Worm (Caenorhabditis elegans): ENCODE data around the gene F14D12.1.
A peak's percentile ranks its signal among the peaks of the same experiment; 100 is the strongest.

Gene F14D12.1

DNA sequence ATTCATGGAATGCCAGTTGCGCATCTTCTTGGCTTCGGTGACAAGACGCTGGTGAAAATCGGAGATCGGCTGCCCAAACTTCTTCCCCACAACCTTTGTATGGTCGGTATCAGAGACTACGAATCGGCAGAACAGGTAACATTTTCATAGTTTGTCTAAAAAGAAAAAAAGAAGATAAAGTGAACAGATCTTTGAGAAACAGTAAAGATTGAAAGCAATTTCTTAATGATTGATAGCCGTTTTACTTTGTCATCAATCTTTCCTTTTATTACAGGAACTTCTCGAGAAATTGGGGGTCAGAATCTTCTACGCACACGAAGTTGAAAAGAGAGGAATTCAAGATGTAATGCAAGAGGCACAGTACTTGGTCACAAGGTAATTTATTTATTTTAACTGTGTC, 27.4 kb downstream of the F14D12.1 start:
- no peak for TF ChIP-seq sea-1 (GFP tag; conservative IDR thresholded peaks at IDR 0.05)
- no peak for TF ChIP-seq tbx-11 (GFP tag; IDR thresholded peaks at IDR 0.05)
- no peak for TF ChIP-seq aly-1 (tag; optimal IDR thresholded peaks at IDR 0.05)
- no peak for TF ChIP-seq tbx-37 (GFP tag; conservative IDR thresholded peaks at IDR 0.05)
- no peak for TF ChIP-seq tra-4 (tag; optimal IDR thresholded peaks at IDR 0.05)
- no peak for TF ChIP-seq B0310.2 (tag; optimal IDR thresholded peaks at IDR 0.05)
- no peak for TF ChIP-seq hmbx-1 (tag; optimal IDR thresholded peaks at IDR 0.05)
- no peak for TF ChIP-seq ama-1 (optimal IDR thresholded peaks at IDR 0.05)
- TF ChIP-seq hnd-1 (tag; optimal IDR thresholded peaks at IDR 0.05): no peak
- no peak for TF ChIP-seq ceh-36 (tag; optimal IDR thresholded peaks at IDR 0.05)
- TF ChIP-seq scrt-1 (GFP tag; IDR thresholded peaks at IDR 0.05): no peak
- TF ChIP-seq ceh-13 (GFP tag; optimal IDR thresholded peaks at IDR 0.05): no peak
- TF ChIP-seq F13C5.2 (tag; optimal IDR thresholded peaks at IDR 0.05): no peak
- no peak for TF ChIP-seq flt-1 (GFP tag; IDR thresholded peaks at IDR 0.05)
- TF ChIP-seq hmg-4 (GFP tag; optimal IDR thresholded peaks at IDR 0.05): no peak
- no peak for TF ChIP-seq pes-1 (GFP tag; IDR thresholded peaks at IDR 0.05)
- TF ChIP-seq ets-7 (tag; optimal IDR thresholded peaks at IDR 0.05): no peak

ce11 chrX:5631626-5632025, 28.1 kb downstream of the F14D12.1 start, which contains the start of gene T22B7.8:
Gene T22B7.8 (plus strand): TSS chrX:5631926.
- TF ChIP-seq ceh-13 (GFP tag; optimal IDR thresholded peaks at IDR 0.05) (no peak), hmg-4 (GFP tag; optimal IDR thresholded peaks at IDR 0.05) (no peak), tbx-11 (GFP tag; IDR thresholded peaks at IDR 0.05) (no peak), F13C5.2 (tag; optimal IDR thresholded peaks at IDR 0.05) (no peak), scrt-1 (GFP tag; IDR thresholded peaks at IDR 0.05) (no peak), pes-1 (GFP tag; IDR thresholded peaks at IDR 0.05) (no peak)

DNA sequence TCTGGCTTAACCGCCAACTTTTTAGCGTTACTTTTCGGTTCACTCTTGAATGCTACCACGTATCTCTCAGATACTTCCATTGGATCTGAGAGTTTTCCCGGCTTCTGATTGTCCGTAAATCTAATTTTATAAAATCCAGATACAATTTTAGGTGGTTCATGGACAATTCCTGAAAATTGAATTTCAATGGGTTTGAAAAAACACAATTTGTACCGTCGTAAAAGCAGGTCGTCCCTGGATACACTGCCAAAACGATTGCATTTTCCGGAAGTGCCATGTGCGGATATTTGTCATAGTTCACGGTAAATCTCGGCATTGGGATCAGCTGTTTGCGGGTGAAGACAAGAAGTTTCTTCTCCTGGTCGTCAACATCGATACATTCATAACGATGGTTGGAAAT, 36.0 kb downstream of the F14D12.1 start:
- TF ChIP-seq hmbx-1 (tag; optimal IDR thresholded peaks at IDR 0.05) (no peak), aly-1 (tag; optimal IDR thresholded peaks at IDR 0.05) (no peak), F13C5.2 (tag; optimal IDR thresholded peaks at IDR 0.05) (no peak), flt-1 (GFP tag; IDR thresholded peaks at IDR 0.05) (no peak), sea-1 (GFP tag; conservative IDR thresholded peaks at IDR 0.05) (no peak), ceh-36 (tag; optimal IDR thresholded peaks at IDR 0.05) (no peak), pes-1 (GFP tag; IDR thresholded peaks at IDR 0.05) (no peak), B0310.2 (tag; optimal IDR thresholded peaks at IDR 0.05) (no peak), ceh-13 (GFP tag; optimal IDR thresholded peaks at IDR 0.05) (no peak), tbx-37 (GFP tag; conservative IDR thresholded peaks at IDR 0.05) (no peak), ets-7 (tag; optimal IDR thresholded peaks at IDR 0.05) (no peak), hnd-1 (tag; optimal IDR thresholded peaks at IDR 0.05) (no peak), ama-1 (optimal IDR thresholded peaks at IDR 0.05) (no peak), hmg-4 (GFP tag; optimal IDR thresholded peaks at IDR 0.05) (no peak), tbx-11 (GFP tag; IDR thresholded peaks at IDR 0.05) (no peak), scrt-1 (GFP tag; IDR thresholded peaks at IDR 0.05) (no peak), tra-4 (tag; optimal IDR thresholded peaks at IDR 0.05) (no peak)

- TF ChIP-seq hmg-4 (GFP tag; optimal IDR thresholded peaks at IDR 0.05) (peak; percentile 49), ets-7 (tag; optimal IDR thresholded peaks at IDR 0.05) (no peak)
Measured at ce11 chrX:5641315-5641714, 37.7 kb downstream of the F14D12.1 start, which contains the start of gene T22B7.4. Gene T22B7.4 (minus strand): TSS chrX:5641415.

DNA sequence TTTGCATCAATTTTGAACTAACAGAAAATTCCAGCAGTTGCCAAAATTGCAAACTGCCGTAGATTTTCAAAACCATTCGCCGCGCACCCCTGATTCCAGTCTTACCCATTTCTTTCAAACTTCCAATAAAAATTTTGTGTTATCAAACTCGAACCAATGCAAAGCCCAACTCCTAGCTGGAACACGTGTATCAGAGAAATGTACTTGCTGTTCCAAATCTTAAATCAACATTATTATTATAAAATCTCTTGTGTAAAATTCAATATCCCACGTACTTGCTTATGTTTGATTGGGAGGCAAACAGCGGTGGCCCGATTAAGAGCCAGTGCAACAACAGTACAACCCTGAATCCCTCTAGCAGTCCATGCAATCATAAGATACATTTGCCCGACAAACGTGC, 40.5 kb downstream of the F14D12.1 start:
- TF ChIP-seq B0310.2 (tag; optimal IDR thresholded peaks at IDR 0.05): no peak

- no peak for TF ChIP-seq hmbx-1 (tag; optimal IDR thresholded peaks at IDR 0.05)
- TF ChIP-seq F13C5.2 (tag; optimal IDR thresholded peaks at IDR 0.05): no peak
- no peak for TF ChIP-seq tra-4 (tag; optimal IDR thresholded peaks at IDR 0.05)
- TF ChIP-seq tbx-37 (GFP tag; conservative IDR thresholded peaks at IDR 0.05): no peak
- TF ChIP-seq hnd-1 (tag; optimal IDR thresholded peaks at IDR 0.05): no peak
- no peak for TF ChIP-seq ama-1 (optimal IDR thresholded peaks at IDR 0.05)
- TF ChIP-seq sea-1 (GFP tag; conservative IDR thresholded peaks at IDR 0.05): no peak
- no peak for TF ChIP-seq B0310.2 (tag; optimal IDR thresholded peaks at IDR 0.05)
- no peak for TF ChIP-seq aly-1 (tag; optimal IDR thresholded peaks at IDR 0.05)
- no peak for TF ChIP-seq ceh-13 (GFP tag; optimal IDR thresholded peaks at IDR 0.05)
- TF ChIP-seq tbx-11 (GFP tag; IDR thresholded peaks at IDR 0.05): no peak
- no peak for TF ChIP-seq scrt-1 (GFP tag; IDR thresholded peaks at IDR 0.05)
- TF ChIP-seq ceh-36 (tag; optimal IDR thresholded peaks at IDR 0.05): no peak
Measured at ce11 chrX:5645606-5646005, 42.0 kb downstream of the F14D12.1 start.

- TF ChIP-seq hmbx-1 (tag; optimal IDR thresholded peaks at IDR 0.05): no peak
- TF ChIP-seq flt-1 (GFP tag; IDR thresholded peaks at IDR 0.05): no peak
Measured at ce11 chrX:5646951-5647423, 43.4 kb downstream of the F14D12.1 start, which contains the start of gene T22B7.3. Gene T22B7.3 (plus strand): TSS chrX:5647373.

DNA sequence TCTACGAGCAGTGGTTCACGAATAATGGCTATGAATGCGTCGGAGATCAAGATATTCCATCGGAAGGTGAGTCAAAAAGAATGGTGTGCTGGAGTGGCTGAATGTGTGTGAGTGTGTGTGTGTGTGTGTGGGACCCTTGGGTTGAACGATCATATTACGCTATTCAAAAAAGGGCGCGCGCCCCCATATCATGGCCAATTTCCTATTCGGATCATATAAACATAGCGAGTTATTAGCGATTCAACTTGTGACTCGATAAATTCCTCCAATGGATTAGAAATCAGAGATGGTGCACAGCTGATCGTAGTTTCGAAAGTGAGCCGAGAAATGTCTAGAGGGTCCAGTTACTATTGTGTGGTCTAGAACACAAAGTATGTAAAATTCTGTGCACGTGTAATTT, 44.3 kb downstream of the F14D12.1 start, which contains the start of gene srv-7:
TSS of gene srv-7 (minus strand) at position 101 of the 400 bp plus-strand sequence.
- TF ChIP-seq F13C5.2 (tag; optimal IDR thresholded peaks at IDR 0.05) (no peak), tbx-11 (GFP tag; IDR thresholded peaks at IDR 0.05) (no peak), ets-7 (tag; optimal IDR thresholded peaks at IDR 0.05) (no peak), pes-1 (GFP tag; IDR thresholded peaks at IDR 0.05) (no peak), ama-1 (optimal IDR thresholded peaks at IDR 0.05) (no peak), tbx-37 (GFP tag; conservative IDR thresholded peaks at IDR 0.05) (no peak), sea-1 (GFP tag; conservative IDR thresholded peaks at IDR 0.05) (no peak), scrt-1 (GFP tag; IDR thresholded peaks at IDR 0.05) (no peak), hnd-1 (tag; optimal IDR thresholded peaks at IDR 0.05) (no peak), hmg-4 (GFP tag; optimal IDR thresholded peaks at IDR 0.05) (no peak), flt-1 (GFP tag; IDR thresholded peaks at IDR 0.05) (no peak), ceh-13 (GFP tag; optimal IDR thresholded peaks at IDR 0.05) (no peak), tra-4 (tag; optimal IDR thresholded peaks at IDR 0.05) (no peak), aly-1 (tag; optimal IDR thresholded peaks at IDR 0.05) (no peak), B0310.2 (tag; optimal IDR thresholded peaks at IDR 0.05) (no peak), hmbx-1 (tag; optimal IDR thresholded peaks at IDR 0.05) (no peak)
